Fruit fly (Drosophila melanogaster): ENCODE results near the gene Tim17a2.

- TF ChIP-seq CG8478 (optimal IDR thresholded peaks at IDR 0.05) (no peak), usp (GFP tag; optimal IDR thresholded peaks at IDR 0.05) (no peak), Dll (optimal IDR thresholded peaks at IDR 0.05) (no peak), pan (optimal IDR thresholded peaks at IDR 0.05) (no peak), EcR (GFP tag; optimal IDR thresholded peaks at IDR 0.05) (no peak), psq (optimal IDR thresholded peaks at IDR 0.05) (no peak)
Measured at dm6 chr3R:5237215-5237614, 25.3 kb downstream of the Tim17a2 start, which contains the start of gene rtp.

Data from whole organism.